Worm (Caenorhabditis elegans): ENCODE data around the gene W08F4.12.
"Not testable (repeated sequence)": the region's sequence is repeated elsewhere in the genome, so short reads cannot be mapped to it uniquely, and the experiment has no call there.

W08F4.12 gene

DNA sequence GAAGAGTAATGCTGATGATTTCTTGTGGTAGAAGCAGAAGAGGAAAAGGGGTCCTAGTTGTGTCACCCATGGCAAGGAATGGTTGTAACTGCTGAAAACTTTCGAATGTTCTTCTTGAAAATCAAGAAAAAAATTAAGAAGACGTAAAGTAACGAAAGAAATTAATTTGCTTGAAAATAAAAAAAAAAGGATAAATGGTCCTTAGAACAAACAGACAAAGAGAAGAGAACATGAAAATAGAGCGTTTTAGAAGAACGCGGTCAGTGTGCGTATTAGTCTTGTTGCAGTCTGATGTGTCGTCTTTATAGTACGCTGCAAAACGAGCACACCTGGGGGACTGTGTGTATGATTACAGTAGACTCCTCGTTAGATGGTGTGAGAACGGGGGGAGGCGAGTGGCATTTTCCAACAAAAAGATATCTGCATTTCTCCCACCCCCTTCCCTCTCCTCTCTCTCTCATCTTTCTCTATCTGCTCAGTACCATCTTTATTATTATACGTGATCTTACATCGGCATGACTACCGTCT lies at the start of gene W08F4.12, which contains the start of gene W08F4.13:
Gene W08F4.12 (minus strand): TSS at position 101 of the 528 bp plus-strand sequence.
Gene W08F4.13 (plus strand): TSS at position 478 of the 528 bp plus-strand sequence.
- no peak for TF ChIP-seq unc-62 (GFP tag; optimal IDR thresholded peaks at IDR 0.05)

DNA sequence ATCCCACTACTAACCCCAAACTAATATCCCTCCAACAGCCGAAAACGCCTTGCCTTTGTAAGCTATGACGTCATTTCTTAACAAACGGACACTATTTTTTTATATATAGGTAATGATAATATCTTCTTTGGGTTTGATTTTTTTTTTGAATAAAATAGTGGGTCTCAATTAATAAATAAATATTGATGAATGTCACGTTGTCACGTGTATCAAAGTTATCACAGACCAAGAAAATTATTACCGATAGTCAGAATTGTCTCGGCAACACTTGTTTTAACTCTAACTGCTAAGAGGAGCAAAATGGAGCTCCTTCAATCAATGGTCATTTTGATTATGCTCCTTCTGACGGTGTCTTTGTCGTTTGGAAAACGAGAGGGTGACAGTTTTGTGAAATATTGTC lies 49.8 kb upstream of the W08F4.12 start, which contains the start of gene T04B8.1:
Gene T04B8.1 (plus strand): TSS at position 301 of the 400 bp plus-strand sequence.
- TF ChIP-seq unc-62 (GFP tag; optimal IDR thresholded peaks at IDR 0.05), result no peak

DNA sequence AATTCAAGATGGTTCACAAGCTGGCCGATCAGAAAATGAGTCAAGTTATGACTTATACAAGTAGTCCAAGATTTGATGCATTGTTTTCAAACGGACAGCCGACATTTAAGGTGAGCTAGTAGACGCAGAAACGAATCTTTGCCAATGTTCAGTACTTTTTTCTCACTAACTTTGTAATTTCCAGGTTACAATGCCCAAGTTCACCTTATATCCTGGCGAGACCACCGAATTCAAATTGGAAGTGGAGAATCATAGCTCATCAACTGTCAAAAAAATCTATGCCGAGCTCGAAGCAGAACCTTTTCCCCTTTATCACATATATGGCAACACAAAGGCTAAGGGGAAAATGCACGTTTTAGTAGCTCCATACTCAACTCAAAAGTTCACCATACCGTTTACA lies 43.7 kb upstream of the W08F4.12 start:
- no peak for TF ChIP-seq unc-62 (GFP tag; optimal IDR thresholded peaks at IDR 0.05)

DNA sequence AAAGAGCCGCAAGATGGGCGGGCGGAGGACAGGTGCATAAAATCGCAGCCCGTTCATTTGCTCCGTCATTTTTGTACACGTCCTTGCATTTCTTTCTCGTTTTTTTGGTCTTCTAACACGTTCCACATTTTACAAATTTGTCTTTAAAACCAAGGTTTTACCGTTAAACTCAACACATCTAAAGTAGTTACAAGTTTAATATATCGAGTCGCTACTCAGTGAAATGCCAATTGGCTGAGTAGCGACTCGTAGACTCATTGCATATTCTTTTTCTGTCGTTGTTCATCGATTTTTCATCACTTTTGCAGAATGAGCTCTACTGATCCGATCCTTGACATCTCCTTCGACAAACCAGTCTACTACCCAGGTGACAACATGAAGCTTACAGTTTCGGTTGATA lies 43.0 kb upstream of the W08F4.12 start, which contains the start of gene arrd-1:
Gene arrd-1 (plus strand): TSS at position 301 of the 400 bp plus-strand sequence.
- no peak for TF ChIP-seq unc-62 (GFP tag; optimal IDR thresholded peaks at IDR 0.05)

DNA sequence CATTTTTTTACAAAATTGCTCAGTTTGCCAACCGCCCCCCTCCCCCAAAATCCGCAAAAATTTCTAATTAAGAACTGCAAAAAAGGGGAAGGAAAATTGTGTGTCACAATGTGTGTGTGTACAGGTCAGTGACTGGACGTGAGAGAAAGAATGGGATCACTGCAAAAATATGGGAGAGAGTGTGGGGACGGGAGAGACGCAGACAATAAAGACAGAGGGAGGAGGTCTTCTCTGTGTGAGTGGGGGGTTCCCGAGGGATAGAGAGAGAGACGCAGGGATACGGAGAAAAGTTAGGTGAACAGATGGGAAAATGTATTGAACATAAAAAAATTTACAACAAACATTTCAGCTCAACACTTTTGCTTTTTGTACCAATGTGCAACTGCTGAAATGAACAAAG lies 41.7 kb upstream of the W08F4.12 start:
- no peak for TF ChIP-seq unc-62 (GFP tag; optimal IDR thresholded peaks at IDR 0.05)

DNA sequence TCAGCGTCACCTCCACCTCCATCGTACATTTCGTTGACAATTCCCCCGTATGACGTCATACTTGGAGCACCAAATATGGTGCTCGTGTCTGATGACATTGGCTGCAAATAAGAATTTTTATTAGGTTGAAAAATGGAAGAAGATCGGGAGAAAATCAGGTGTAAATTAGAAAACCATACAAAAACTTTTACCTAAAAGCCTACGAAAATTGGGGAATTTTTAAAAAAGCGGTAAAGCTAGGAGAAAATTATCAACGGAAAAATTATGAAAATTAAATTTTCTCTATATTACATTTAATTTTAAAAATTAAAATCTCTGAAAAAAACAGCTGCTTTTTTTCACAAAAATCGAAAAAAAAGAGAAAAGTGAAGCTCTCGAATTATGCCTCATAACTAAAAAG lies 40.2 kb upstream of the W08F4.12 start, which contains the start of gene T04B8.5:
Gene T04B8.5 (minus strand): TSS at position 101 of the 400 bp plus-strand sequence.
- no peak for TF ChIP-seq unc-62 (GFP tag; optimal IDR thresholded peaks at IDR 0.05)

DNA sequence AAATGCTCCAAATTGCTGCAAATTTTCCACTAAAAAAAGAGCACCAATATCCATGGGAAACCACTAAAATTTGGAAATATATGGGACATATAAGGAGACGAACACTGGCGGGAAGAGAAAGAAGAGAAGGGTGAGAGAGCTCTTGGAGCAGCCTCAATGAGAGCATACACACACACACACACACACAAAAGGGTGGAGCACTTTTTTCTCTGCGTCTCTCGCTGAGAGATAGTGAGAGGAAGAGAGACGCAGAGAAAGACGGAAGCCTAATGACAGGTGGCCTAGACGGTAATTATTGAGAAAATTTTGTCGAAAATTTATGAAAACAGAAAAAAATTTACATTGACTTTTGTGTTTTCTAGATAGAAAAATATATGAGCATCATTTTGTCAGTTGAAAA lies 38.3 kb upstream of the W08F4.12 start:
- TF ChIP-seq unc-62 (GFP tag; optimal IDR thresholded peaks at IDR 0.05), result no peak

DNA sequence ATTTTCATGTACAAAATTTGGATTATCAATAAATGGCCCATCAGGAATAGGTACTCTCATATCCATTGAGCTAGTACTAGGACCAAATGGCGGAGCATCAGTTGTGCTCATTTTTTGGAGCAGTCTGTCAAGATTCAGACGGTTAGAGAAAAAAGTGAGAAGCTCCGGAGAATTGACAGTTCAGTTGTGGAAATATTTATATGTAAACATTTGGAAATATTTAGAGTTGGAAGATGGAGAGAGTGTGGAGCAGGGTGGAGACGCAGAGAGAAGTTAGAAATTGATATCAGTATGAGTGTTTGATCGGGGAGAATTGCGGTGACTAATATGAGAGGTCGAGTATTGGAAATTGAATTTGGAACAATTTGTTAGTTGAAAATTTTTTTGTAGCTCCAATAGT lies 36.9 kb upstream of the W08F4.12 start:
- TF ChIP-seq unc-62 (GFP tag; optimal IDR thresholded peaks at IDR 0.05), result no peak

DNA sequence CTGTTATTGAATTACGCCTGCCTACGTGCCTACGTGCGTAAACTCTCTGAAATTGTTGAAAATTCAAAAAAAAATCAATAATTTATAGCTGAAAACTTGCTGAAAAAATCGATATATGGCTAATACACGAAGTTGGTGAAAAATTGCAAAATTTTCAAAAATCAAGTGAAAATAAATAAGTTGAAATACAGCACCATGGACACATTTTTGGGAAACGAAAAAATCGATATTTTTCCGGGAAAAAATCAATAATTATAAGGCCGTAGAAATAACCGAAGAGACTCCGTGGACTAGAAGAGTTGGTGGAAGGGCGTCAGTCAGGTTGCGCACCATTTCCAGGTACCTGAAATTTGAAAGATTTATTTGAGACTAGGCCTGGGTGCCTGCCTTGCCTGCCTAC lies 30.5 kb upstream of the W08F4.12 start:
- TF ChIP-seq unc-62 (GFP tag; optimal IDR thresholded peaks at IDR 0.05), result no peak

DNA sequence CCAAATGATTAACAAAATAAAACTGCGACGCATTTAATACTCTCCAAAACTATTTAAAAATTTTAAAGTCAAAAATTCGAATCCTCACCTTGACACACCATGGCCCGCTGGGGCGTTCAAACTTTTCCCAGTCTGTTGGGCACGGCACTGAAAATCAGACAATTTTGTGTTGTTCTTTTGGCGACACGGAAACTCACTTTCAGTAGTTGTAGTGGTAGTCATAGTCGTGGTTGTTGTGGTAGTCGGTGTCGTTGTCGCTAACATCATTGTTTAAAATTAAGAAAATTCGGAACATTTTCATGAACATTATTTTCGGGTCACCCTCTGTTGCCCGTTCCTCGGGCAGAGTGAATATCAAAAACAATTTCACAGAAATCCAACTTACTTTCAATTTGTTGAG lies 28.1 kb upstream of the W08F4.12 start, which contains the start of gene clec-118:
Gene clec-118 (minus strand): TSS at position 101 of the 400 bp plus-strand sequence.
- not testable (repeated sequence) for TF ChIP-seq unc-62 (GFP tag; optimal IDR thresholded peaks at IDR 0.05)

DNA sequence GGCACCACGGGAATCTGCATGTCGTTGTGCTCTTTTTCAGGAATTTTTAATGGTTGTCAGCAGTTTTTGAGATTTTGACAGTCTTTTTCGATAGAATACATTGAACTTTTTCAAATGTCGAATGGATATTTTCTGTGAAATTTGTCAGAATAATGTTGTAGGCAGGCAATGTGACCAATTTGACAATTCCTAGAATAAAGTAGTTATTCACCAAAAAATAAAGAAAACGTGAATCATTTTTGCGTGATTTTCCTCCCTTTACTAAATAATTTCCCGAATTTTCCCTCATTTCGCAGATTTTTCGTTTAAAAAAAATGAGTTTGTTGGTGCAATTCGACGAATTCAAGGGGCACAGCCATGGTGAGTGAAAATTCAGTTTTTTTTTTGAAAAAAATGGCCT lies 24.5 kb upstream of the W08F4.12 start, which contains the start of gene W04H10.1:
Gene W04H10.1 (plus strand): TSS at position 301 of the 400 bp plus-strand sequence.
- TF ChIP-seq unc-62 (GFP tag; optimal IDR thresholded peaks at IDR 0.05), result no peak

DNA sequence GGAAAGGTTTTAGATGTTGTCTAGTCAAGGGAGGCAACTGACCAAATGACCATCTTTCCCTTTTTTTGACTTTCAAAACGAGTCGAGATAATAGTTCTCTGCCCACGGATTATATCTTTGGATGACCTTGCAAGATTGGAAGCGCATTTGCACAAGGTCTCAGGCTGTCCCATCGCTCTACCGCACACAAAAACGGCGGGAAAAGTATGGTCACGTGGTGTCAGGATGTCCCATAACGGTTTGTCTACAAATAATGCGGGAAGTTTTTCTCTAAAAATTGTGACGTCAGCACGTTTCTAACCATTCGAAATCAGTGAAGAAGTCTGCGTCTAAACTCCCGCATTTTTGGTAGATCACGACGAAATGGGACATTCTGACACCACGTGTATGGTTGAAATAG lies 24.1 kb upstream of the W08F4.12 start, which contains the start of gene W04H10.6:
Gene W04H10.6 (minus strand): TSS at position 101 of the 400 bp plus-strand sequence.
- no peak for TF ChIP-seq unc-62 (GFP tag; optimal IDR thresholded peaks at IDR 0.05)

DNA sequence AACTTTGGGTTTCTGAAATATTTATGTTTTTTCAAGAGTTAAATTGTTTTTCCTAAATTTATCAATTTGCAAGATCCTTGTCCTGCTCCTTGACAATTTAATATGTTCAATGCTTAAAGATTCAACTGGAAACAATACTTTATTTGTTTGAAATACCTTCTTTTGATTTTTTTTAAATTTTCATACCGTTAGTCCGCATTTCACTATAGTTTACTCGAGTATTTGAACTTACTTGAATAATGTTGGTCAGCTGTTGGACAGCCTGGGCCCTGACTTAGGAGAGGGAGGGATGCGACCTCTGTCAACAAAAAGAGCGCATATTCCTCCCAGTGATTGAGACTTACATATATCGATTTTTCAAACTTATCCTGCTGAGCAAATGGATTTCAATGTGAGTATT lies 21.8 kb upstream of the W08F4.12 start, which contains the start of gene W04H10.5:
Gene W04H10.5 (plus strand): TSS at position 301 of the 400 bp plus-strand sequence.
- no peak for TF ChIP-seq unc-62 (GFP tag; optimal IDR thresholded peaks at IDR 0.05)

DNA sequence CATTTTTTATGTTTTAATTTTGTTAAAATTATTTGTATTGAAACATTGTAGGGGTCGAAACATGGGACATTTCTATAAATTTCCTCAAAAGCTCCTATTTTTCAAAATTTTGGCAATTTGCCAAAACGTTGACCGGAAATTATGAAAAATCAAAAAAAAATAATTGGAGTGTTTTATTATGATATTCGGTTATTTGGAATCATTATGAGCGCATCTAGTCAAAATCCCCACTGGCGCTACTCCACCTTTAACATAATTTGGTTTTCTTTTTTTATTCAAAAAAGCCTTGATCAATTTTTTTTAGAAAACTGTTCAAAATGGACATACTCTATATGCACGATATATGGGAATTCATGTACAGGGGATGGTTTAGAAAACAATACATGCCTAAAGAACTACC lies 21.0 kb upstream of the W08F4.12 start, which contains the start of gene W04H10.2:
Gene W04H10.2 (plus strand): TSS at position 301 of the 400 bp plus-strand sequence.
- TF ChIP-seq unc-62 (GFP tag; optimal IDR thresholded peaks at IDR 0.05), result no peak

DNA sequence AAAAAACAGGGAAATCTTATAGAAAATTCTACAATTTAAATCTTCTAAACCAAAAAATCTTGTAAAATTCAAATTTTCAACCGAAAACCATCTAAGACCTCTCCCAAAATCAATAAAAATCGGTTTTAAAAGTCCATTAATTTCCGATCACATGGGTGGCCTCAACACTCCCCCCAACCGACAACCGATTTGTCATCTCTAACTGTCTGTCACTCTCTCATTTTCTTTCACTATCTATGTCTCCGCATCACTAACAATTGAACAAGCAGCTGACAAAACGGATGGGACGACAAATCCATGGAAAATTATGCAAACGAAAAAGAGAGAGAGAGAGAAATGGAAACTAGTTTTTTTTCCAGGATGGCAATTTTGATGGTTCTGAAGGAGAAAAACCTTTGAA lies 18.7 kb upstream of the W08F4.12 start:
- no peak for TF ChIP-seq unc-62 (GFP tag; optimal IDR thresholded peaks at IDR 0.05)

DNA sequence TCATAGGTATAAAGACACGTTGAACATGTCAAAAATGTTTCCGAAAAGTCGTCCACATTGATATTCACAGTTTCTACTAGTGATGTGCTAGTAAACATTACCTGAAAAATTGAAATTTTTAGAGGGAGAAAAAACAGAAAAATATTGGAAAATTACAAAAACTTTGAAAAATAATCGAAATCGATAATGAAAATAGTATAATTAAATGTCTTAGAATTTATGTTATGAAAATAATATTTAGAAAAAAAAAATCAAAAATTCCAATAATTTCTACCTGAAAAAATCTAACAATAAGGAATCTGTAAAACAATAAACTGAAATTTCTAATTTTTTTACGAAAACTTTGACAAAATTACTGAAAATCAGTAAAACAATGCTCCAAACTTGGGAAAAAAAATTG lies 17.8 kb upstream of the W08F4.12 start, which contains the start of gene nhl-3:
Gene nhl-3 (minus strand): TSS at position 101 of the 400 bp plus-strand sequence.
- TF ChIP-seq unc-62 (GFP tag; optimal IDR thresholded peaks at IDR 0.05), result no peak

DNA sequence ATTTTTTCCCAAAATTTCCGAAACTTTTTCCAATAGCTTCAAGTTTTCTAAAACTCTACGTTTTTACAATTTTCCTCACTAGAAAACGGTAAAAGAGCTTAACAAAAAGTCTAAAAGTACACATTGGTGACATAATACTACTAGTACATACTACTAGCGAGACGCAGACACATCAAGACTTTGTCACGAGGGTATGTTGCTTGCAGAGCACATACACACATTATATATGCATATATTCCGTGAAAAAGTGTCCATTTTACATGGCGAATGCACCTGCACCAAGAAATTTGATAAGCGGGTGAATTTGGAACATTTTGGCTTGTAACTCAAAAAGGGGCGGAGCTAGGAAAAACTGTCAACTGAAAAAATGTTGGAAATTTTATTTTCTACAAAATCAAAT lies 17.1 kb upstream of the W08F4.12 start:
- no peak for TF ChIP-seq unc-62 (GFP tag; optimal IDR thresholded peaks at IDR 0.05)

Measured in whole organism, dauer.